Worm (Caenorhabditis elegans) whole organism, L2 larva: ENCODE results near the gene nep-26.

Source experiments
- ama-1 ChIP-seq: fragments of 150-350 bp; optimal IDR thresholded peaks from 2 replicates; lab custom pipeline; 2018; ENCODE audit warnings: inconsistent platforms
- lin-39 ChIP-seq: fragments of 150-350 bp; optimal IDR thresholded peaks from 2 replicates; lab custom pipeline; 2014; ENCODE audit warnings: missing biosample characterization, missing genetic modification reagents, missing genetic modification characterization
- mbf-1 ChIP-seq: sonication (generic microtip); optimal IDR thresholded peaks from 2 replicates; lab custom pipeline; 2017; ENCODE audit warnings: missing biosample characterization, missing genetic modification characterization
- nhr-237 ChIP-seq: fragments of 150-350 bp; optimal IDR thresholded peaks from 2 replicates; lab custom pipeline; 2014; ENCODE audit warnings: missing biosample characterization, missing genetic modification characterization
- nhr-77 ChIP-seq: fragments of 150-350 bp; optimal IDR thresholded peaks from 2 replicates; lab custom pipeline; 2014; ENCODE audit warnings: missing biosample characterization, missing genetic modification characterization
- unc-62 ChIP-seq: fragments of 150-350 bp; optimal IDR thresholded peaks from 2 replicates; lab custom pipeline; 2014; ENCODE audit warnings: missing biosample characterization, missing genetic modification reagents, missing genetic modification characterization
- zag-1 ChIP-seq: fragments of 150-350 bp; optimal IDR thresholded peaks from 2 replicates; lab custom pipeline; 2014; ENCODE audit warnings: missing biosample characterization, missing genetic modification characterization
- ztf-11 ChIP-seq: sonication (generic microtip); optimal IDR thresholded peaks from 2 replicates; lab custom pipeline; 2017; ENCODE audit warnings: missing biosample characterization, missing genetic modification characterization

ce11 chrII:10271093-10271492 is 28.8 kb downstream of the nep-26 start, which contains the start of gene F54B3.4:
- TF ChIP-seq unc-62 (GFP tag; lab: Kevin White, UChicago): no peak
- TF ChIP-seq lin-39: no peak
- no peak for TF ChIP-seq zag-1 (tag; lab: Kevin White, UChicago)
- no peak for TF ChIP-seq ztf-11 (tag; lab: Kevin White, UChicago)
- no peak for TF ChIP-seq nhr-237 (tag; lab: Kevin White, UChicago)
- no peak for TF ChIP-seq nhr-77
- TF ChIP-seq ama-1 (lab: Kevin White, UChicago): no peak
- no peak for TF ChIP-seq mbf-1 (tag; lab: Kevin White, UChicago)
